Worm (Caenorhabditis elegans) whole organism, L1 larva: ENCODE measurements around the gene dcn-1.

Source experiments
- dpl-1 ChIP-seq, 3 experiments: fragments of 150-350 bp in 2 of 3; sonication (generic microtip) in 1 of 3; optimal IDR thresholded peaks; 2 replicates each; lab custom pipeline; 2014 to 2017; ENCODE audit warnings: missing biosample characterization in 3 of 3, missing genetic modification characterization in 3 of 3, missing genetic modification reagents in 3 of 3
- lin-35 ChIP-seq, 2 experiments: fragments of 150-350 bp; optimal IDR thresholded peaks; 2 replicates each; lab custom pipeline; 2014; ENCODE audit warnings: missing biosample characterization in 2 of 2, missing genetic modification characterization in 2 of 2, missing genetic modification reagents in 2 of 2
- lsy-2 ChIP-seq, 2 experiments: fragments of 150-350 bp; optimal IDR thresholded peaks; 2 replicates each; lab custom pipeline; 2014; ENCODE audit warnings: missing biosample characterization in 2 of 2, missing genetic modification characterization in 2 of 2
- mef-2 ChIP-seq: fragments of 150-350 bp; optimal IDR thresholded peaks from 2 replicates; lab custom pipeline; 2014; ENCODE audit warnings: missing biosample characterization, missing genetic modification characterization

The dcn-1 gene

DNA sequence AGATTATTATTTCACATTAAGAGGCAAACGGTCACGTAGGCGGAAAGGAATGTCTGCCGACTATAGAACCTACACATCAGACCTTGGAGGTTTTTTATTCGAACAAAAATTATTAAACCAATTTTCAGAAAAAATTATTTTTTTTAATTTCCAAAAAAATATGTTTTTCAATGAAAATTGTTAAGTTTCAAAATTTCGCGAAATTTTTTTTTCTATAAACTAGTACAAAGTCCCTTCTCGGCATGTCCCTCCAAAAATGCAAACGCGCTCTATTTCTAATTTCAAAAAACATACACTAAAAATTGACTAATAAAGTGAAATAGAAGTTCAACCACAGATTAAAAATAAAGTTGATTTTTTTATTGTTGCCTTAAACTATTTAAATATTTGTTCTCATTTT lies 51.3 kb downstream of the dcn-1 start, which contains the start of gene ckb-1:
TSS of gene ckb-1 (plus strand) at position 301 of the 400 bp plus-strand sequence.
- TF ChIP-seq lin-35 (GFP tag; optimal IDR thresholded peaks at IDR 0.05; lab: Kevin White, UChicago) (peak in 1 of 2 experiments; percentile 18), dpl-1 (GFP tag; optimal IDR thresholded peaks at IDR 0.05; lab: Kevin White, UChicago) (peak in 1 of 3 experiments; percentile 24), lsy-2 (tag; optimal IDR thresholded peaks at IDR 0.05; lab: Kevin White, UChicago) (peak; percentile 0 to 32), mef-2 (tag; lab: Kevin White, UChicago) (no peak)
